Worm (Caenorhabditis elegans) whole organism, L4 larva: Measurements from ENCODE around the gene T09E8.4.
"Not testable (repeated sequence)": the region's sequence is repeated elsewhere in the genome, so short reads cannot be mapped to it uniquely, and the experiment has no call there.

ENCODE experiments used
- F26F4.8 ChIP-seq: fragments of 200-800 bp; sonication (Bioruptor generic); conservative IDR thresholded peaks from 2 replicates; pipeline ENCODE4 v1.3.6; 2022; ENCODE audit warnings: missing genetic modification characterization, missing compliant biosample characterization
- F37D6.2 ChIP-seq: sonication (generic microtip); optimal IDR thresholded peaks from 2 replicates; lab custom pipeline; 2016; ENCODE audit warnings: mild to moderate bottlenecking, missing genetic modification characterization, missing compliant biosample characterization
- R02D3.7 ChIP-seq: fragments of 150-350 bp; sonication (generic microtip); optimal IDR thresholded peaks from 3 replicates; lab custom pipeline; 2014; ENCODE audit warnings: missing biosample characterization, missing genetic modification characterization
- T26A8.4 ChIP-seq: fragments of 200-800 bp; sonication (Bioruptor generic); IDR thresholded peaks from 2 replicates; pipeline ENCODE4 v1.3.6; 2022; ENCODE audit warnings: missing genetic modification characterization, missing compliant biosample characterization
- ama-1 ChIP-seq: fragments of 150-350 bp; optimal IDR thresholded peaks from 2 replicates; lab custom pipeline; 2014; ENCODE audit warnings: inconsistent platforms, mixed read lengths
- ceh-44 ChIP-seq: fragments of 200-800 bp; sonication (Bioruptor generic); IDR thresholded peaks from 2 replicates; pipeline ENCODE4 v1.3.6; 2022; ENCODE audit warnings: missing genetic modification reagents, missing genetic modification characterization, missing compliant biosample characterization
- dve-1 ChIP-seq: sonication (generic microtip); optimal IDR thresholded peaks from 2 replicates; lab custom pipeline; 2017; ENCODE audit warnings: antibody characterized with exemption, mild to moderate bottlenecking, missing genetic modification characterization, missing compliant biosample characterization; ENCODE audit not compliant: insufficient read depth
- egl-43 ChIP-seq: fragments of 200-800 bp; sonication (Bioruptor generic); IDR thresholded peaks from 2 replicates; pipeline ENCODE4 v1.3.6; 2022; ENCODE audit warnings: missing genetic modification reagents, missing genetic modification characterization, missing compliant biosample characterization
- fkh-10 ChIP-seq: fragments of 150-350 bp; optimal IDR thresholded peaks from 2 replicates; lab custom pipeline; 2014; ENCODE audit warnings: missing biosample characterization, missing genetic modification reagents, missing genetic modification characterization
- gei-8 ChIP-seq: fragments of 200-800 bp; sonication (Bioruptor generic); optimal IDR thresholded peaks from 2 replicates; lab custom pipeline; 2018; ENCODE audit warnings: mild to moderate bottlenecking, missing genetic modification characterization, missing compliant biosample characterization
- hif-1 ChIP-seq, 2 experiments: sonication (generic microtip); optimal IDR thresholded peaks; 2 replicates each; lab custom pipeline; 2016 to 2017; ENCODE audit warnings: missing compliant biosample characterization in 2 of 2, missing genetic modification characterization in 2 of 2, missing genetic modification reagents in 2 of 2, missing genotype in 2 of 2, mild to moderate bottlenecking in 1 of 2
- lir-3 ChIP-seq: sonication (generic microtip); optimal IDR thresholded peaks from 2 replicates; lab custom pipeline; 2016; ENCODE audit warnings: mild to moderate bottlenecking, missing genetic modification characterization, missing compliant biosample characterization
- lsy-2 ChIP-seq, 2 experiments: fragments of 150-350 bp in 1 of 2; sonication (generic microtip) in 1 of 2; optimal IDR thresholded peaks; 2 replicates each; lab custom pipeline; 2014 to 2017; ENCODE audit warnings: missing biosample characterization in 2 of 2, missing genetic modification characterization in 2 of 2
- madf-5 ChIP-seq, 2 experiments: fragments of 200-800 bp; sonication (Bioruptor generic); IDR thresholded peaks; 2 replicates each; pipeline ENCODE4 v1.3.6; 2022; ENCODE audit warnings: missing compliant biosample characterization in 2 of 2, missing genetic modification characterization in 2 of 2
- madf-9 ChIP-seq: fragments of 200-800 bp; sonication (Bioruptor generic); conservative IDR thresholded peaks from 2 replicates; pipeline ENCODE4 v1.3.6; 2022; ENCODE audit warnings: missing genetic modification reagents, missing genetic modification characterization, missing compliant biosample characterization
- mep-1 ChIP-seq: fragments of 150-350 bp; sonication (generic microtip); optimal IDR thresholded peaks from 3 replicates; lab custom pipeline; 2014; ENCODE audit warnings: missing biosample characterization, missing genetic modification characterization
- nhr-10 ChIP-seq: fragments of 150-350 bp; optimal IDR thresholded peaks from 2 replicates; lab custom pipeline; 2014; ENCODE audit warnings: missing biosample characterization, missing genetic modification characterization
- nhr-6 ChIP-seq: fragments of 150-350 bp; optimal IDR thresholded peaks from 2 replicates; lab custom pipeline; 2014; ENCODE audit warnings: missing biosample characterization, missing genetic modification characterization
- nhr-76 ChIP-seq: fragments of 150-350 bp; optimal IDR thresholded peaks from 2 replicates; lab custom pipeline; 2014; ENCODE audit warnings: missing biosample characterization, missing genetic modification characterization
- nhr-77 ChIP-seq: fragments of 150-350 bp; optimal IDR thresholded peaks from 2 replicates; lab custom pipeline; 2014; ENCODE audit warnings: missing biosample characterization, missing genetic modification characterization
- pha-4 ChIP-seq, 2 experiments: fragments of 150-350 bp in 1 of 2; fragments of 200-800 bp in 1 of 2; sonication (Bioruptor generic) in 1 of 2; IDR thresholded peaks in 1 of 2; optimal IDR thresholded peaks in 1 of 2; 2 replicates each; pipeline versions ENCODE4 v1.3.6 to Lab custom; 2014 to 2022; ENCODE audit warnings: missing genetic modification characterization in 2 of 2, missing genetic modification reagents in 2 of 2, missing biosample characterization in 1 of 2, missing compliant biosample characterization in 1 of 2
- rbr-2 ChIP-seq: sonication (generic microtip); optimal IDR thresholded peaks from 2 replicates; lab custom pipeline; 2016; ENCODE audit warnings: missing genotype, missing genetic modification characterization, missing compliant biosample characterization
- set-16 ChIP-seq: fragments of 200-800 bp; sonication (Bioruptor generic); IDR thresholded peaks from 2 replicates; pipeline ENCODE4 v1.3.6; 2022; ENCODE audit warnings: missing genetic modification reagents, missing genetic modification characterization, missing compliant biosample characterization
- snpc-1.2 ChIP-seq: fragments of 200-800 bp; sonication (Bioruptor generic); IDR thresholded peaks from 2 replicates; pipeline ENCODE4 v1.3.6; 2022; ENCODE audit warnings: missing genetic modification reagents, missing genetic modification characterization, missing compliant biosample characterization
- spr-1 ChIP-seq: sonication (generic microtip); optimal IDR thresholded peaks from 2 replicates; lab custom pipeline; 2016; ENCODE audit warnings: mild to moderate bottlenecking, missing genetic modification characterization, missing compliant biosample characterization
- tag-97 ChIP-seq: fragments of 200-800 bp; sonication (Bioruptor generic); IDR thresholded peaks from 2 replicates; pipeline ENCODE4 v1.3.6; 2022; ENCODE audit warnings: missing genetic modification characterization, missing compliant biosample characterization
- unc-62 ChIP-seq, 3 experiments: fragments of 150-350 bp in 1 of 3; sonication (generic microtip); optimal IDR thresholded peaks in 2 of 3; peaks in 1 of 3; 1 replicate in 1 of 3; 2 replicates in 2 of 3; lab custom pipeline; 2014 to 2017; ENCODE audit warnings: missing biosample characterization in 3 of 3, missing genetic modification characterization in 3 of 3, missing genetic modification reagents in 3 of 3, missing genotype in 1 of 3
- vab-7 ChIP-seq: fragments of 200-800 bp; sonication (Bioruptor generic); IDR thresholded peaks from 2 replicates; pipeline ENCODE4 v1.3.6; 2022; ENCODE audit warnings: missing genetic modification reagents, missing genetic modification characterization, missing compliant biosample characterization
- zag-1 ChIP-seq: fragments of 150-350 bp; optimal IDR thresholded peaks from 2 replicates; lab custom pipeline; 2014; ENCODE audit warnings: missing biosample characterization, missing genetic modification characterization
- ztf-7 ChIP-seq: fragments of 150-350 bp; optimal IDR thresholded peaks from 2 replicates; lab custom pipeline; 2014; ENCODE audit warnings: missing biosample characterization, missing genetic modification characterization

T09E8.4 gene

ce11 chrV:13201229-13201833 lies 17.3 kb upstream of the T09E8.4 start:
- TF ChIP-seq set-16 (GFP tag; lab: Robert Waterston, UW) (peak; percentile 98), madf-5 (GFP tag; IDR thresholded peaks at IDR 0.05; lab: Robert Waterston, UW) (peak in 1 of 2 experiments; percentile 55; a peak in 2 of 4 replicates)

DNA sequence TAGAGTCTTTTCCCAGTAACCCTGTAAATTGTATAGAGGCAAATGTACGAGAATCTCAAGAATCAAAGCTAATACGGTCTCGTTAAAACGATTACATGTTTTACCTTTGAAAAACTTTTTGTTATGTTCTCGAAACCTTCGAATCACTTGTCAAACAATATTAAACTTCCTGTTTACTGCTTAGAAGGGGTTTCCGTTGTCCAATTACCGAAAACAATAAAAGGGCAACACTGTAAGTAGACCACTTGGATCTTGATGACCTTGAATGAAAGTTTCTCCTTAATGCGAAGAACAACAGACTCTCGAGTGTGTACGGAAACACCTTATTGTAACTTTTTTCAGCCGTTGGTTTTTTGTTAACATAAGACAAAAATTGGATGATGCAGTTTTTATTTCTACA lies 16.6 kb upstream of the T09E8.4 start:
- TF ChIP-seq R02D3.7 (tag; lab: Kevin White, UChicago) (no peak), tag-97 (GFP tag; lab: Robert Waterston, UW) (no peak), ztf-7 (tag; lab: Kevin White, UChicago) (no peak), F37D6.2 (tag; lab: Kevin White, UChicago) (no peak), nhr-77 (no peak), ama-1 (lab: Kevin White, UChicago) (peak; percentile 68), snpc-1.2 (GFP tag; lab: Robert Waterston, UW) (no peak), gei-8 (GFP tag; lab: Kevin White, UChicago) (no peak), lsy-2 (tag; optimal IDR thresholded peaks at IDR 0.05; lab: Kevin White, UChicago) (peak in 1 of 2 experiments; percentile 48), ceh-44 (GFP tag; lab: Robert Waterston, UW) (no peak), rbr-2 (tag; lab: Kevin White, UChicago) (no peak), fkh-10 (GFP tag; lab: Kevin White, UChicago) (no peak), hif-1 (tag; optimal IDR thresholded peaks at IDR 0.05; lab: Kevin White, UChicago) (no peak), lir-3 (tag; lab: Kevin White, UChicago) (no peak), nhr-76 (tag; lab: Kevin White, UChicago) (no peak), nhr-6 (peak; percentile 72), unc-62 (GFP tag; optimal IDR thresholded peaks at IDR 0.05 in 1 of 2; lab: Kevin White, UChicago) (peak in 1 of 2 experiments; percentile 83), unc-62 (tag; optimal IDR thresholded peaks at IDR 0.05; lab: Kevin White, UChicago) (peak; percentile 24), zag-1 (tag; lab: Kevin White, UChicago) (no peak), vab-7 (GFP tag; lab: Robert Waterston, UW) (no peak), madf-9 (GFP tag; lab: Robert Waterston, UW) (no peak), F26F4.8 (no peak), mep-1 (tag; lab: Kevin White, UChicago) (peak; percentile 10), dve-1 (tag; lab: Kevin White, UChicago) (peak; percentile 4), spr-1 (tag; lab: Kevin White, UChicago) (no peak)

- 0 out of 2 replicates have a peak, but pooled peaks have one; percentile 5 for TF ChIP-seq ceh-44 (GFP tag; lab: Robert Waterston, UW)
- TF ChIP-seq egl-43 (GFP tag; lab: Robert Waterston, UW), result peak; percentile 15; the same call in 1 of the 2 replicates
- TF ChIP-seq madf-5 (GFP tag; IDR thresholded peaks at IDR 0.05; lab: Robert Waterston, UW), result 0 out of 4 replicates have a peak, but pooled peaks of 1 of the 2 experiments have one; percentile 45
- TF ChIP-seq set-16 (GFP tag; lab: Robert Waterston, UW), result peak; percentile 98
- TF ChIP-seq pha-4 (GFP tag; IDR thresholded peaks at IDR 0.05; lab: Robert Waterston, UW), result peak; percentile 34; the same call in 1 of the 2 replicates
- not testable (repeated sequence) for TF ChIP-seq pha-4 (tag; optimal IDR thresholded peaks at IDR 0.05; lab: Kevin White, UChicago)
Observed at ce11 chrV:13198449-13199067, 14.5 kb upstream of the T09E8.4 start.

- TF ChIP-seq T26A8.4, result peak; percentile 19; the same call in 1 of the 2 replicates
- TF ChIP-seq vab-7 (GFP tag; lab: Robert Waterston, UW), result no peak
- no peak for TF ChIP-seq pha-4 (GFP tag; IDR thresholded peaks at IDR 0.05; lab: Robert Waterston, UW)
- TF ChIP-seq pha-4 (tag; optimal IDR thresholded peaks at IDR 0.05; lab: Kevin White, UChicago), result no peak
- peak; percentile 28 for TF ChIP-seq nhr-10
Observed at ce11 chrV:13197823-13198222, 13.8 kb upstream of the T09E8.4 start, which contains the start of gene F57B1.9. TSS of gene F57B1.9 (minus strand) at chrV:13197923.
